Fruit fly (Drosophila melanogaster) whole organism, pupa: ENCODE measurements around the gene ft.
A peak's percentile ranks its signal among the peaks of the same experiment; 100 is the strongest.

ENCODE experiments used
- CG10348 ChIP-seq: fragments of 200-800 bp; sonication (Bioruptor generic); IDR thresholded peaks from 2 replicates; pipeline ENCODE4 v1.3.6; 2022; ENCODE audit warnings: missing biosample characterization, missing genetic modification characterization
- CG12605 ChIP-seq: fragments of 200-800 bp; sonication (Bioruptor generic); IDR thresholded peaks from 2 replicates; pipeline ENCODE4 v1.3.6; 2022; ENCODE audit warnings: missing biosample characterization, missing genetic modification characterization
- CG13204 ChIP-seq: fragments of 200-800 bp; sonication (Bioruptor generic); optimal IDR thresholded peaks from 2 replicates; lab custom pipeline; 2018; ENCODE audit warnings: missing biosample characterization, mild to moderate bottlenecking, missing genetic modification characterization, moderate library complexity
- CG14655 ChIP-seq: fragments of 200-800 bp; sonication (Bioruptor generic); optimal IDR thresholded peaks from 3 replicates; lab custom pipeline; 2017; ENCODE audit warnings: mild to moderate bottlenecking, missing biosample characterization, missing genetic modification reagents, missing genetic modification characterization
- CG15710 ChIP-seq: fragments of 200-800 bp; sonication (Bioruptor generic); optimal IDR thresholded peaks from 2 replicates; lab custom pipeline; 2018; ENCODE audit warnings: missing biosample characterization, mild to moderate bottlenecking, missing genetic modification characterization, moderate library complexity
- CG17806 ChIP-seq: fragments of 200-800 bp; sonication (Bioruptor generic); optimal IDR thresholded peaks from 2 replicates; lab custom pipeline; 2018; ENCODE audit warnings: missing biosample characterization, mild to moderate bottlenecking, missing genetic modification characterization, moderate library complexity
- CG32121 ChIP-seq: fragments of 200-800 bp; sonication (Bioruptor generic); IDR thresholded peaks from 2 replicates; pipeline ENCODE4 v1.3.6; 2022; ENCODE audit warnings: missing biosample characterization, missing genetic modification characterization
- CG34367 ChIP-seq: fragments of 200-800 bp; sonication (Bioruptor generic); optimal IDR thresholded peaks from 2 replicates; lab custom pipeline; 2018; ENCODE audit warnings: missing biosample characterization, mild to moderate bottlenecking, missing genetic modification characterization
- CG4496 ChIP-seq: fragments of 200-800 bp; sonication (Bioruptor generic); IDR thresholded peaks from 3 replicates; pipeline ENCODE4 v1.3.6; 2022; ENCODE audit warnings: missing biosample characterization, missing genetic modification characterization
- CG8159 ChIP-seq: fragments of 200-800 bp; sonication (Bioruptor generic); optimal IDR thresholded peaks from 3 replicates; lab custom pipeline; 2018; ENCODE audit warnings: missing biosample characterization, mild to moderate bottlenecking, missing genetic modification characterization, moderate library complexity
- CG8301 ChIP-seq: fragments of 200-800 bp; sonication (Bioruptor generic); optimal IDR thresholded peaks from 2 replicates; lab custom pipeline; 2018; ENCODE audit warnings: missing biosample characterization, mild to moderate bottlenecking, missing genetic modification characterization
- CG9948 ChIP-seq: fragments of 200-800 bp; sonication (Bioruptor generic); optimal IDR thresholded peaks from 2 replicates; lab custom pipeline; 2018; ENCODE audit warnings: missing biosample characterization, mild to moderate bottlenecking, missing genetic modification characterization, moderate library complexity
- D1 ChIP-seq: fragments of 200-800 bp; sonication (Bioruptor generic); optimal IDR thresholded peaks from 2 replicates; lab custom pipeline; 2018; ENCODE audit warnings: missing biosample characterization, mild to moderate bottlenecking, missing genetic modification characterization, moderate library complexity
- EcR ChIP-seq: fragments of 200-800 bp; sonication (Bioruptor generic); optimal IDR thresholded peaks from 3 replicates; lab custom pipeline; 2019; ENCODE audit warnings: missing biosample characterization, missing genetic modification characterization, mild to moderate bottlenecking, moderate library complexity, missing genetic modification reagents
- Ets98B ChIP-seq: fragments of 200-800 bp; sonication (Bioruptor generic); IDR thresholded peaks from 2 replicates; pipeline ENCODE4 v1.3.6; 2022; ENCODE audit warnings: missing biosample characterization, missing genetic modification characterization
- Pif1A ChIP-seq: fragments of 200-800 bp; sonication (Bioruptor generic); optimal IDR thresholded peaks from 3 replicates; lab custom pipeline; 2016; ENCODE audit warnings: missing biosample characterization, missing genetic modification characterization
- Pif1B ChIP-seq: fragments of 200-800 bp; sonication (Bioruptor generic); optimal IDR thresholded peaks from 3 replicates; lab custom pipeline; 2016; ENCODE audit warnings: missing biosample characterization, missing genetic modification characterization
- Snoo ChIP-seq: fragments of 200-800 bp; sonication (Bioruptor generic); optimal IDR thresholded peaks from 3 replicates; lab custom pipeline; 2017; ENCODE audit warnings: missing biosample characterization, mild to moderate bottlenecking, missing genetic modification characterization, inconsistent platforms
- fd96Ca ChIP-seq: fragments of 200-800 bp; sonication (Bioruptor generic); IDR thresholded peaks from 3 replicates; pipeline ENCODE4 v1.3.6; 2022; ENCODE audit warnings: missing biosample characterization, missing genetic modification characterization
- gl ChIP-seq: fragments of 200-800 bp; sonication (Bioruptor generic); optimal IDR thresholded peaks from 2 replicates; lab custom pipeline; 2018; ENCODE audit warnings: missing biosample characterization, mild to moderate bottlenecking, missing genetic modification characterization
- rn ChIP-seq: fragments of 200-800 bp; sonication (Bioruptor generic); IDR thresholded peaks from 2 replicates; pipeline ENCODE4 v1.3.6; 2022; ENCODE audit warnings: missing biosample characterization, missing genetic modification characterization

Gene ft

DNA sequence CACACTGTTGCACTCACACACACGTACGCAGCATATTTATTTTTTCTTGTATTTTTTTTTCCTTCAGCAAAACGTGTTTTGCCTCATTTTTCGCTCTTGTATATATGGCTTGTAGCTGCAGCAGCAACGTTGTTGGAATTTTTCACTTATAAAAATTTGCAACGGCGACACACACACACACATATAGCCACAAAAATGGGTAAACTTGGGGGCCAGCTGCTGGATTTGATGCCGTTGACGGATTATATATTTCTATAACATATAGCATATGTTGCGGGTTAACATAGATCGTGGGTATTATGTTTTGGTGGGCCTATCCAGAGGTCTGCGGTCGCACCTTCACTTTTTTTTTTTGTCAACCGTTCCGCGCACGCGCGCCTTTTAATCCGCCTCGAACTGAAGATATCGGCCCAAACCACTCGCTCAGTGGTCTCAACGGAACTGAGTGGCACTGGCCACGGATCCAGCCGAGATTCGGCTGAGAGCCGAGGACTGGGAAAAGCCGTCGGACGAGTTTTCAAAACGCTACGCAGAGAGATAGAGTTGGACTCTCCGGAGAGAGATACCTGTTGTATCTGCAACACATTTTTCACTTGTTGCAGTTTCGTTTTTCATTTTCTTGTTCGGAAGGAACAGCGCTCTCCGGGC, at the start of gene ft:
TSS of gene ft (minus strand) at position 443 of the 648 bp plus-strand sequence.
- TF ChIP-seq EcR (GFP tag; lab: Kevin White, UChicago) (peak; percentile 1), Ets98B (GFP tag; lab: Robert Waterston, UW) (no peak; the same call in 1 of the 2 replicates)

DNA sequence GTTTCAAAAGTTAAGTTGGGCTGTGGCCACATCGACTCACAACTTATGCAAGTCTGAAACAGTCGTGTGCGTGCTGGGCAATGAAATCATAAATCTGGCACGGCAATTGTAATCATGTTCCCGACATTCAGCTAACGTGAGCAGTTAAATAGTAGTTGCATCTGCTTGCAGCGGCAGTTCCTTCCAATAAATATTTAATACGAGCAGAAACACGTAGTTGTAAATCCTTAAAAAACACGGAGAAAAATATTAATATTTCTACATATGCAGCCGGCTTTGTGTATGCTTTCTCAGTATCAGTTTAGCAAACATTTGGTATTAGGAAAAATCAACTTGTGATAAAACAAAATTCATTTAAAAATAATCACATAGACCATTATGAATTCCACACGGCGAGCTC, 35.7 kb upstream of the ft start, which contains the start of gene CG15425:
TSS of gene CG15425 (plus strand) at position 301 of the 400 bp plus-strand sequence.
- no peak for TF ChIP-seq CG8301 (tag; lab: Kevin White, UChicago)
- no peak for TF ChIP-seq EcR (GFP tag; lab: Kevin White, UChicago)
- TF ChIP-seq fd96Ca (GFP tag; lab: Robert Waterston, UW) = no peak
- TF ChIP-seq Ets98B (GFP tag; lab: Robert Waterston, UW) = no peak
- TF ChIP-seq CG9948 (tag; lab: Kevin White, UChicago) = no peak
- no peak for TF ChIP-seq CG8159
- TF ChIP-seq CG17806 (tag; lab: Kevin White, UChicago) = no peak
- TF ChIP-seq CG10348 (GFP tag; lab: Robert Waterston, UW) = no peak
- TF ChIP-seq CG15710 = no peak
- no peak for TF ChIP-seq D1 (tag; lab: Kevin White, UChicago)
- no peak for TF ChIP-seq CG12605 (GFP tag; lab: Robert Waterston, UW)
- no peak for TF ChIP-seq rn (GFP tag; lab: Robert Waterston, UW)
- TF ChIP-seq CG34367 (tag; lab: Kevin White, UChicago) = no peak
- TF ChIP-seq Pif1A (GFP tag; lab: Kevin White, UChicago) = no peak
- TF ChIP-seq CG4496 (GFP tag; lab: Robert Waterston, UW) = no peak
- TF ChIP-seq Pif1B = no peak
- no peak for TF ChIP-seq CG13204
- TF ChIP-seq Snoo = no peak
- no peak for TF ChIP-seq CG14655

DNA sequence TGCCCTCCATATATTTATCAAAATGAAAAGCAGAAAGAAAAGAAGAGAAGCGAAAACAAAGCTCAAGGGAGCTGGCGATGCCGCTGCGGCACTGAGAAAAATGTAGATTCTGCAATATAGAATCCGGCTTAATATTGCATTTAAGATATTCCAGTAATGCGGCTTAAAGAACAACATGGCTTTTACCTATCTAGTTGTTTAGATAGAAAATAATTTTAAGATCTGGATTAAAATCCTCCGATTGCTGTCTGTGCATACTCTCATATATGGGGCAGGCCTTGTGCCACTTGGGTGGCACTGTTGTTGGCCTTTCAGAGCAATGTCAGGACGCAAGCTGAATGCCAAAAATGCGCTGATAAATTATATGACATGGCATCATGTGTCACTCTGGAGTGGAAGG, 33.3 kb upstream of the ft start:
- TF ChIP-seq Pif1B (no peak), CG10348 (GFP tag; lab: Robert Waterston, UW) (no peak), CG8159 (no peak), CG15710 (no peak), CG8301 (tag; lab: Kevin White, UChicago) (no peak), CG4496 (GFP tag; lab: Robert Waterston, UW) (no peak), CG14655 (no peak), Pif1A (GFP tag; lab: Kevin White, UChicago) (no peak), CG34367 (tag; lab: Kevin White, UChicago) (no peak), D1 (tag; lab: Kevin White, UChicago) (no peak), fd96Ca (GFP tag; lab: Robert Waterston, UW) (no peak), CG9948 (tag; lab: Kevin White, UChicago) (no peak), CG17806 (tag; lab: Kevin White, UChicago) (no peak), Snoo (no peak), CG12605 (GFP tag; lab: Robert Waterston, UW) (no peak), rn (GFP tag; lab: Robert Waterston, UW) (no peak), CG32121 (GFP tag; lab: Robert Waterston, UW) (no peak), Ets98B (GFP tag; lab: Robert Waterston, UW) (no peak), gl (no peak), CG13204 (no peak)

DNA sequence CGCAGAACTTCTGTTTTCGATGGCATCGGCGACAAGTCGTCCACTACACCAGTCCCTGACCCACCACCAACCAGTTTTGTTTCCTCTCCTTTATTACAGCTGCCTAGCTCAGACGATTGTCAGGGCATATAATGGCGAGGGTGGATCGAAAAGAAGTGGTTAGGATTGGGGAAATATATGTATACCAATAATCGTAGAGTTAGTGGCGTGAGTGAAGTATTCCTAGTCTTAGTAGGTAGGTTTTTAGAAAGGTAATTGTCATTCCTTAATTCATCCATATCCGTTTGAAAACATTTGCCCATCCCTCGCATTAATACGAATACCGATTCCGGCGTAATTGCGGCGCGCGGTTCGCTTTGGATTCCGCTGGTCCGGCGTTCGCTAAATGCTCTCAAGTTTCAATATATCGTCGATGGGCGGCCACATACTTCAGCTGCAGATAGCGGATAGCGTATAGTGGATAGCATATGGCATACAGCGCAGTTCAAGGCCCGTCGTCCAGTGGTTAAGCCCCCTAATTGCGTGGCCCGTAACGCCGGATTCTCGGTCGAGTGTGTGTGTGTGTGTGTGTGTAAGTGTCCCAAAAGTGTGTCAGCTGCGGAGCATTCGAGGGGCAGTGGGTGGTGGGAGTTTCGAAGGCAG, 31.4 kb upstream of the ft start:
- no peak for TF ChIP-seq CG9948 (tag; lab: Kevin White, UChicago)
- TF ChIP-seq CG14655 = peak; percentile 1
- TF ChIP-seq CG17806 (tag; lab: Kevin White, UChicago) = no peak
- TF ChIP-seq CG8301 (tag; lab: Kevin White, UChicago) = no peak
- no peak for TF ChIP-seq CG13204
- TF ChIP-seq gl = no peak
- no peak for TF ChIP-seq CG12605 (GFP tag; lab: Robert Waterston, UW)
- peak; percentile 2 for TF ChIP-seq CG15710

DNA sequence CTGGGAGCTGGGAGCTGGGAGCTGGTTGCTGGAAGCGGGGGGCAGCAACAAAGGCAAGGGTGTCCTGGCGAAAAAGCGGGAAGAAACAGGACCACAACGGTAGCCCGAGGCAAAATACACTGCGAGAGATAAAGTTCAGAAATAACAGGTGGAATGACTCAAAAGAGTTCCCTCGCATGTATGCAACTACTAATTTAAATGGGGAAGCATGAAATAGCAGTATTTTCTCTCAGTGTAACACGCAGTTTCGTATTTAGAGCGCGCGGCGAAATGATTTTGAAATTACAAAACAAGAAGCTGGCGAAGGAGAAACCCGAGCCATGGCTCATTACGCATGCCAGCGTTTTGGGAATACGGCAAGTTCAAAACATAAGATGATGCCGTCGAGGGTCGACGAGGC, 26.7 kb upstream of the ft start:
- no peak for TF ChIP-seq CG13204
- TF ChIP-seq CG9948 (tag; lab: Kevin White, UChicago) = no peak
- TF ChIP-seq CG12605 (GFP tag; lab: Robert Waterston, UW) = no peak
- no peak for TF ChIP-seq CG15710
- TF ChIP-seq CG32121 (GFP tag; lab: Robert Waterston, UW) = no peak
- no peak for TF ChIP-seq fd96Ca (GFP tag; lab: Robert Waterston, UW)
- TF ChIP-seq EcR (GFP tag; lab: Kevin White, UChicago) = no peak
- TF ChIP-seq CG14655 = no peak
- TF ChIP-seq CG34367 (tag; lab: Kevin White, UChicago) = no peak
- TF ChIP-seq gl = no peak
- no peak for TF ChIP-seq Pif1B
- TF ChIP-seq CG8159 = no peak
- TF ChIP-seq Pif1A (GFP tag; lab: Kevin White, UChicago) = no peak
- TF ChIP-seq Snoo = no peak
- TF ChIP-seq Ets98B (GFP tag; lab: Robert Waterston, UW) = no peak
- no peak for TF ChIP-seq CG8301 (tag; lab: Kevin White, UChicago)
- TF ChIP-seq rn (GFP tag; lab: Robert Waterston, UW) = no peak
- no peak for TF ChIP-seq CG4496 (GFP tag; lab: Robert Waterston, UW)
- no peak for TF ChIP-seq D1 (tag; lab: Kevin White, UChicago)

DNA sequence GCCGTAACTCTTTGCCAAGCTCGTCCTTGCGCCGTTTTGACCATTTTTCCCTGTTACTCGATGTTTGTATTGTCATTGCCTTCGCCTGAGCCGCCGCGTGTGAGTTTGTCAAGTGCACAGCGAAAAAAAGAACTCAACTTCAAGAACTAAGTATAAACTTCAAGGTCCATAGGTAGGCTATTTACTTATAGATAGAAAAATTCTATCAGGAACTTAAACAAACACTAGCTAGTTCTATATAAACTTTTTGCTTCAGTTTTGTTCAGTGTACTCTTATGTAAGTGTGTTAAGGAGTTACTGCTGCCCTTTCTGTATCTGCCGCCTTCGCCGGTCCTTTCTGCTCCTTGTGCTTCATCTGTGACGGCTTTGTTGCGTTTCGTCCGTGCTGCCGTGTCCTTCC, 24.8 kb upstream of the ft start:
- TF ChIP-seq CG14655 (no peak), CG17806 (tag; lab: Kevin White, UChicago) (peak; percentile 1), CG15710 (peak; percentile 12), CG8159 (peak; percentile 21)
